Worm (Caenorhabditis elegans) whole organism, L4 larva: Measurements from ENCODE around the gene T01H3.3.

Source experiments
- F37D6.2 ChIP-seq: sonication (generic microtip); optimal IDR thresholded peaks from 2 replicates; lab custom pipeline; 2016; ENCODE audit warnings: mild to moderate bottlenecking, missing genetic modification characterization, missing compliant biosample characterization
- fkh-10 ChIP-seq: fragments of 150-350 bp; optimal IDR thresholded peaks from 2 replicates; lab custom pipeline; 2014; ENCODE audit warnings: missing biosample characterization, missing genetic modification reagents, missing genetic modification characterization
- unc-39 ChIP-seq: sonication (generic microtip); optimal IDR thresholded peaks from 2 replicates; lab custom pipeline; 2017; ENCODE audit warnings: missing biosample characterization, missing genetic modification characterization
- zag-1 ChIP-seq: fragments of 150-350 bp; optimal IDR thresholded peaks from 2 replicates; lab custom pipeline; 2014; ENCODE audit warnings: missing biosample characterization, missing genetic modification characterization
- zip-2 ChIP-seq: fragments of 150-350 bp; optimal IDR thresholded peaks from 2 replicates; lab custom pipeline; 2014; ENCODE audit warnings: missing biosample characterization, missing genetic modification characterization

DNA sequence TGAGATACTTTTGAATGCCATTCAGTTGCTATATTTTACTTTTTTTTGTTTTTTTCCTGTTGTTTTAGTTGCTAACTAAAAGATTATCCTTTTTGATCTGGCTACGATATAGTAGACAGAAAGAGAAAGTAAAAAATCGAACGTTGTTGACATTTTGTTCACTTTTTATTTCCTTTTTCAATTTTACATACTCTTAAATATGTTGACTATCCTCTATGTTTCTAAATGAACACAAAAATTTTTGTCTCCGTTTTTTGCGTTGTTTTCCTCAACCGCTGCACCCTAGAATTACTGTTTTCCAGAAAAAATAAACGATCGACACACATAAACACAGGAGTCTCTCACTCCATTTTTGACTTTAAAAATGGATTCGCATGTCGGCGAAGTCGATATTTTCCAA lies 31.6 kb downstream of the T01H3.3 start, which contains the start of gene klp-3:
- TF ChIP-seq fkh-10 (GFP tag; lab: Kevin White, UChicago) (no peak), F37D6.2 (no peak), unc-39 (tag; lab: Kevin White, UChicago) (no peak), zag-1 (tag; lab: Kevin White, UChicago) (no peak), zip-2 (tag; lab: Kevin White, UChicago) (no peak)
